Fruit fly (Drosophila melanogaster) whole organism, prepupa: ENCODE measurements around the gene AP-1gamma.

Experiments used
- CG10631 ChIP-seq: fragments of 200-800 bp; sonication (Bioruptor generic); optimal IDR thresholded peaks from 2 replicates; lab custom pipeline; 2016; ENCODE audit warnings: missing biosample characterization, missing genetic modification characterization
- CG10669 ChIP-seq: fragments of 200-800 bp; sonication (Bioruptor generic); optimal IDR thresholded peaks from 3 replicates; lab custom pipeline; 2018; ENCODE audit warnings: missing biosample characterization, mild to moderate bottlenecking, missing genetic modification characterization, moderate library complexity
- CG11294 ChIP-seq: fragments of 200-800 bp; sonication (Bioruptor generic); IDR thresholded peaks from 2 replicates; pipeline ENCODE4 v1.3.6; 2022; ENCODE audit warnings: missing biosample characterization, missing genetic modification characterization
- CG11902 ChIP-seq: fragments of 200-800 bp; sonication (Bioruptor generic); optimal IDR thresholded peaks from 3 replicates; lab custom pipeline; 2016; ENCODE audit warnings: missing biosample characterization, missing genetic modification characterization
- CG15336 ChIP-seq: fragments of 200-800 bp; sonication (Bioruptor generic); IDR thresholded peaks from 2 replicates; pipeline ENCODE4 v1.3.6; 2022; ENCODE audit warnings: missing biosample characterization, missing genetic modification characterization
- CG1621 ChIP-seq: fragments of 200-800 bp; sonication (Bioruptor generic); optimal IDR thresholded peaks from 3 replicates; lab custom pipeline; 2018; ENCODE audit warnings: missing biosample characterization, mild to moderate bottlenecking, missing genetic modification characterization
- CG32006 ChIP-seq: fragments of 200-800 bp; sonication (Bioruptor generic); optimal IDR thresholded peaks from 3 replicates; lab custom pipeline; 2017; ENCODE audit warnings: missing biosample characterization, mild to moderate bottlenecking, missing genetic modification characterization
- CG3919 ChIP-seq: fragments of 200-800 bp; sonication (Bioruptor generic); optimal IDR thresholded peaks from 3 replicates; lab custom pipeline; 2016; ENCODE audit warnings: missing biosample characterization, missing genetic modification characterization
- CG4318 ChIP-seq: fragments of 200-800 bp; sonication (Bioruptor generic); optimal IDR thresholded peaks from 3 replicates; lab custom pipeline; 2017; ENCODE audit warnings: missing biosample characterization, mild to moderate bottlenecking, missing genetic modification characterization
- CG6163 ChIP-seq: fragments of 200-800 bp; sonication (Bioruptor generic); IDR thresholded peaks from 3 replicates; pipeline ENCODE4 v1.3.6; 2022; ENCODE audit warnings: missing biosample characterization, missing genetic modification characterization
- CG6276 ChIP-seq: fragments of 200-800 bp; sonication (Bioruptor generic); optimal IDR thresholded peaks from 2 replicates; lab custom pipeline; 2017; ENCODE audit warnings: missing biosample characterization, mild to moderate bottlenecking, missing genetic modification characterization
- CG6792 ChIP-seq: fragments of 200-800 bp; sonication (Bioruptor generic); optimal IDR thresholded peaks from 3 replicates; lab custom pipeline; 2016; ENCODE audit warnings: missing biosample characterization, missing genetic modification characterization
- CG6808 ChIP-seq: fragments of 200-800 bp; sonication (Bioruptor generic); optimal IDR thresholded peaks from 3 replicates; lab custom pipeline; 2017; ENCODE audit warnings: missing biosample characterization, missing genetic modification characterization, mild to moderate bottlenecking, moderate library complexity, missing genetic modification reagents
- CG6854 ChIP-seq: fragments of 200-800 bp; sonication (Bioruptor generic); optimal IDR thresholded peaks from 2 replicates; lab custom pipeline; 2017; ENCODE audit warnings: missing biosample characterization, mild to moderate bottlenecking, missing genetic modification characterization
- CG7368 ChIP-seq: fragments of 200-800 bp; sonication (Bioruptor generic); optimal IDR thresholded peaks from 3 replicates; lab custom pipeline; 2016; ENCODE audit warnings: missing biosample characterization, missing genetic modification characterization
- CG8119 ChIP-seq: fragments of 200-800 bp; sonication (Bioruptor generic); IDR thresholded peaks from 3 replicates; pipeline ENCODE4 v1.3.6; 2022; ENCODE audit warnings: missing biosample characterization, missing genetic modification characterization
- CG8632 ChIP-seq: fragments of 200-800 bp; sonication (Bioruptor generic); optimal IDR thresholded peaks from 3 replicates; lab custom pipeline; 2016; ENCODE audit warnings: missing biosample characterization, missing genetic modification characterization
- CG9139 ChIP-seq: fragments of 200-800 bp; sonication (Bioruptor generic); optimal IDR thresholded peaks from 3 replicates; lab custom pipeline; 2017; ENCODE audit warnings: missing biosample characterization, mild to moderate bottlenecking, missing genetic modification characterization
- Eip75B ChIP-seq: fragments of 200-800 bp; sonication (Bioruptor generic); optimal IDR thresholded peaks from 3 replicates; lab custom pipeline; 2016; ENCODE audit warnings: missing biosample characterization, missing genetic modification characterization
- Eip78C ChIP-seq: fragments of 200-800 bp; sonication (Bioruptor generic); peaks from one replicate; lab custom pipeline; 2016; ENCODE audit warnings: missing biosample characterization, missing genetic modification characterization
- Eip93F ChIP-seq: fragments of 200-800 bp; sonication (Bioruptor generic); optimal IDR thresholded peaks from 2 replicates; lab custom pipeline; 2016; ENCODE audit warnings: missing biosample characterization, mild to moderate bottlenecking, missing genetic modification characterization
- Ets21C ChIP-seq: fragments of 200-800 bp; sonication (Bioruptor generic); optimal IDR thresholded peaks from 3 replicates; lab custom pipeline; 2016; ENCODE audit warnings: missing biosample characterization, missing genetic modification characterization
- Gug ChIP-seq: fragments of 200-800 bp; sonication (Bioruptor generic); IDR thresholded peaks from 2 replicates; pipeline ENCODE4 v1.3.6; 2022; ENCODE audit warnings: missing biosample characterization, missing genetic modification characterization
- Hr38 ChIP-seq: sonication (Bioruptor generic); optimal IDR thresholded peaks from 2 replicates; lab custom pipeline; 2016; ENCODE audit warnings: missing biosample characterization, missing genetic modification characterization
- Hr4 ChIP-seq: fragments of 200-800 bp; sonication (Bioruptor generic); optimal IDR thresholded peaks from 3 replicates; lab custom pipeline; 2016; ENCODE audit warnings: missing biosample characterization, missing genetic modification characterization
- Lpt ChIP-seq: fragments of 200-800 bp; sonication (Bioruptor generic); optimal IDR thresholded peaks from 3 replicates; lab custom pipeline; 2016; ENCODE audit warnings: missing biosample characterization, missing genetic modification characterization
- Met ChIP-seq: fragments of 200-800 bp; sonication (Bioruptor generic); optimal IDR thresholded peaks from 3 replicates; lab custom pipeline; 2016; ENCODE audit warnings: missing biosample characterization, missing genetic modification characterization
- OdsH ChIP-seq: fragments of 200-800 bp; sonication (Bioruptor generic); optimal IDR thresholded peaks from 3 replicates; lab custom pipeline; 2016; ENCODE audit warnings: missing biosample characterization, missing genetic modification characterization
- Sox14 ChIP-seq: fragments of 200-800 bp; sonication (Bioruptor generic); optimal IDR thresholded peaks from 3 replicates; lab custom pipeline; 2016; ENCODE audit warnings: missing biosample characterization, missing genetic modification characterization
- Sox15 ChIP-seq: fragments of 200-800 bp; sonication (Bioruptor generic); optimal IDR thresholded peaks from 3 replicates; lab custom pipeline; 2016; ENCODE audit warnings: missing biosample characterization, missing genetic modification characterization
- achi ChIP-seq: fragments of 200-800 bp; sonication (Bioruptor generic); optimal IDR thresholded peaks from 3 replicates; lab custom pipeline; 2016; ENCODE audit warnings: missing biosample characterization, missing genetic modification characterization
- acj6 ChIP-seq: fragments of 200-800 bp; sonication (Bioruptor generic); optimal IDR thresholded peaks from 3 replicates; lab custom pipeline; 2016; ENCODE audit warnings: missing biosample characterization, missing genetic modification characterization
- cyc ChIP-seq: fragments of 200-800 bp; sonication (Bioruptor generic); optimal IDR thresholded peaks from 3 replicates; lab custom pipeline; 2016; ENCODE audit warnings: missing biosample characterization, missing genetic modification characterization
- dac ChIP-seq: fragments of 200-800 bp; sonication (Bioruptor generic); optimal IDR thresholded peaks from 2 replicates; lab custom pipeline; 2017; ENCODE audit warnings: missing biosample characterization, mild to moderate bottlenecking, missing genetic modification characterization
- eg ChIP-seq: fragments of 200-800 bp; sonication (Bioruptor generic); IDR thresholded peaks from 3 replicates; pipeline ENCODE4 v1.3.6; 2022; ENCODE audit warnings: missing biosample characterization, missing genetic modification characterization
- esn ChIP-seq: fragments of 200-800 bp; sonication (Bioruptor generic); optimal IDR thresholded peaks from 2 replicates; lab custom pipeline; 2016; ENCODE audit warnings: missing biosample characterization, mild to moderate bottlenecking, missing genetic modification characterization, moderate library complexity
- fd59A ChIP-seq: fragments of 200-800 bp; sonication (Bioruptor generic); optimal IDR thresholded peaks from 2 replicates; lab custom pipeline; 2017; ENCODE audit warnings: missing biosample characterization, mild to moderate bottlenecking, missing genetic modification characterization, missing genetic modification reagents
- fkh ChIP-seq: fragments of 200-800 bp; sonication (Bioruptor generic); optimal IDR thresholded peaks from 3 replicates; lab custom pipeline; 2017; ENCODE audit warnings: missing biosample characterization, mild to moderate bottlenecking, missing genetic modification characterization, moderate library complexity
- net ChIP-seq: fragments of 200-800 bp; sonication (Bioruptor generic); optimal IDR thresholded peaks from 3 replicates; lab custom pipeline; 2016; ENCODE audit warnings: missing biosample characterization, missing genetic modification characterization
- pdm3 ChIP-seq: fragments of 200-800 bp; sonication (Bioruptor generic); optimal IDR thresholded peaks from 3 replicates; lab custom pipeline; 2016; ENCODE audit warnings: missing biosample characterization, missing genetic modification characterization
- salr ChIP-seq, 2 experiments: fragments of 200-800 bp; sonication (Bioruptor generic); optimal IDR thresholded peaks; 3 replicates each; lab custom pipeline; 2016 to 2018; ENCODE audit warnings: missing biosample characterization in 2 of 2, missing genetic modification characterization in 2 of 2, mild to moderate bottlenecking in 1 of 2
- spab ChIP-seq: fragments of 200-800 bp; sonication (Bioruptor generic); optimal IDR thresholded peaks from 2 replicates; lab custom pipeline; 2017; ENCODE audit warnings: missing biosample characterization, mild to moderate bottlenecking, missing genetic modification characterization, missing genetic modification reagents
- svp ChIP-seq: fragments of 200-800 bp; sonication (Bioruptor generic); peaks from one replicate; lab custom pipeline; 2016; ENCODE audit warnings: missing biosample characterization, missing genetic modification characterization

Gene AP-1gamma

dm6 chrX:9118961-9119633, 10.6 kb downstream of the AP-1gamma start (continued):
- TF ChIP-seq Ets21C (no peak), achi (GFP tag; lab: Kevin White, UChicago) (no peak), Sox14 (no peak), CG3919 (GFP tag; lab: Kevin White, UChicago) (peak; percentile 22), CG1621 (no peak), CG9139 (GFP tag; lab: Kevin White, UChicago) (no peak)
- TF ChIP-seq, all 60 proteins: peak for 15

dm6 chrX:9119671-9120364, 11.3 kb downstream of the AP-1gamma start:
- peak; percentile 49 for TF ChIP-seq Eip78C (GFP tag; lab: Kevin White, UChicago)
- TF ChIP-seq CG3919 (GFP tag; lab: Kevin White, UChicago) = peak; percentile 2
- peak; percentile 53 for TF ChIP-seq svp (GFP tag; lab: Kevin White, UChicago)
- no peak for TF ChIP-seq CG1621
- no peak for TF ChIP-seq CG6808
- 0 out of 3 replicates have a peak, but pooled peaks have one; percentile 25 for TF ChIP-seq CG6163 (GFP tag; lab: Robert Waterston, UW)
- peak; percentile 32 for TF ChIP-seq CG32006 (GFP tag; lab: Kevin White, UChicago)
- TF ChIP-seq, all 60 proteins: peak for 5

DNA sequence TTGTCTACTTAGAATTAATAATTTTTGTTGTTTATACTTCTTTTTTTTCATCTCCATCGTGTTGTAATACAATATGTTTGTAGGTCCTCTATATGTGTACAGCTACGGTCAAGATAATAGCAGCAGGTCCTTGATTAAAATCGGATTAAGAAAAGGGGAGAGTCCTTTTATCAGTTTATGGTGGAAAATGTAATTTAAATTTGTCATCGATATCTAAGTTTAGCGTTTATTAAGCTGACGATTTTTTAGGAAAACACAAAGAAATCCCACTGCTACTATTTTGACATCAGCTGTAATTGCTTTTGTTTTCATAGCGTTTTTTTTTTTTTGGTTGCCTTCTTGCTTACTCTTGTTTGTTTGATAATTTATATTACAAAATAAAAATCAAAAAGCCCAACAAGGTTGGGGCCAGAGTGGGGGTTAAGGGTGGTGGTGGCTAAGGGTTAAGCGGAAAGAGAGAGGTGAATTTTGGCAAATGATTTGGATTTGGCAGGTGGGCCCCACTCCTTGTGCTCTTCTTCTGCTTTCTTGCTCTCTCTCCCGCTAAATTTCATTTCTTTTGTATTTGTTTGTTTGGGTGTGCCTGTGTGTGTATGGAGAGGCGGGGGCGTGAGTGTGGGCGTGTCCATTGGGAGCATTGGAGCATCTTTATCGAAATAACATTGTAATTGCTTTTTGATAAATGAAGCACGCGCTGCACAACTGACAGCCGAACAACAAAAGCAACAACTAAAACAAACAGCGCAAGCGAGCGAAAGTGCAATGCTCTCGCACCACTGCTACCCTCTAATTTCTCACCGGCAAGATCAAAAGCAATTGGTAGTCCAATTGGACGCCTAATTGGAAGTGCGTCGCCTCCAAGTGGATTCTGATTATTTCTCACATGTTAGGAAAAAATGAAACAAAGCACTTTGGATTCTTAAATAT, 12.6 kb downstream of the AP-1gamma start:
- TF ChIP-seq Lpt (GFP tag; lab: Kevin White, UChicago) (no peak), CG11902 (GFP tag; lab: Kevin White, UChicago) (no peak), Sox15 (no peak), CG11294 (no peak), Eip78C (GFP tag; lab: Kevin White, UChicago) (peak; percentile 83), CG6808 (peak; percentile 9), CG6276 (GFP tag; lab: Kevin White, UChicago) (peak; percentile 23), pdm3 (GFP tag; lab: Kevin White, UChicago) (peak; percentile 34), CG15336 (GFP tag; lab: Robert Waterston, UW) (peak; percentile 60), fd59A (GFP tag; lab: Kevin White, UChicago) (no peak), eg (peak; percentile 50; the same call in 1 of the 3 replicates), OdsH (GFP tag; lab: Kevin White, UChicago) (peak; percentile 35), Hr4 (peak; percentile 46), salr (GFP tag; optimal IDR thresholded peaks at IDR 0.05; lab: Kevin White, UChicago) (no peak), CG1621 (no peak), CG4318 (GFP tag; lab: Kevin White, UChicago) (no peak), Sox14 (peak; percentile 40), acj6 (GFP tag; lab: Kevin White, UChicago) (peak; percentile 18), Eip93F (GFP tag; lab: Kevin White, UChicago) (no peak), CG8119 (GFP tag; lab: Robert Waterston, UW) (peak; percentile 30; the same call in 1 of the 3 replicates), CG10631 (GFP tag; lab: Kevin White, UChicago) (peak; percentile 31), CG6854 (no peak), Hr38 (GFP tag; lab: Kevin White, UChicago) (no peak), net (GFP tag; lab: Kevin White, UChicago) (no peak), esn (GFP tag; lab: Kevin White, UChicago) (peak; percentile 44), achi (GFP tag; lab: Kevin White, UChicago) (peak; percentile 1), Met (GFP tag; lab: Kevin White, UChicago) (peak; percentile 62), dac (GFP tag; lab: Kevin White, UChicago) (no peak), CG3919 (GFP tag; lab: Kevin White, UChicago) (peak; percentile 28), Eip75B (GFP tag; lab: Kevin White, UChicago) (peak; percentile 34), Gug (GFP tag; lab: Robert Waterston, UW) (no peak), CG7368 (GFP tag; lab: Kevin White, UChicago) (no peak), CG32006 (GFP tag; lab: Kevin White, UChicago) (peak; percentile 27), CG10669 (GFP tag; lab: Kevin White, UChicago) (peak; percentile 30), spab (GFP tag; lab: Kevin White, UChicago) (peak; percentile 18), CG8632 (GFP tag; lab: Kevin White, UChicago) (no peak), CG6792 (GFP tag; lab: Kevin White, UChicago) (peak; percentile 4), cyc (GFP tag; lab: Kevin White, UChicago) (peak; percentile 44), fkh (GFP tag; lab: Kevin White, UChicago) (peak; percentile 26)
